Fruit fly (Drosophila melanogaster): ENCODE data around the gene CG7730.
A peak's percentile ranks its signal among the peaks of the same experiment; 100 is the strongest.

The CG7730 gene

DNA sequence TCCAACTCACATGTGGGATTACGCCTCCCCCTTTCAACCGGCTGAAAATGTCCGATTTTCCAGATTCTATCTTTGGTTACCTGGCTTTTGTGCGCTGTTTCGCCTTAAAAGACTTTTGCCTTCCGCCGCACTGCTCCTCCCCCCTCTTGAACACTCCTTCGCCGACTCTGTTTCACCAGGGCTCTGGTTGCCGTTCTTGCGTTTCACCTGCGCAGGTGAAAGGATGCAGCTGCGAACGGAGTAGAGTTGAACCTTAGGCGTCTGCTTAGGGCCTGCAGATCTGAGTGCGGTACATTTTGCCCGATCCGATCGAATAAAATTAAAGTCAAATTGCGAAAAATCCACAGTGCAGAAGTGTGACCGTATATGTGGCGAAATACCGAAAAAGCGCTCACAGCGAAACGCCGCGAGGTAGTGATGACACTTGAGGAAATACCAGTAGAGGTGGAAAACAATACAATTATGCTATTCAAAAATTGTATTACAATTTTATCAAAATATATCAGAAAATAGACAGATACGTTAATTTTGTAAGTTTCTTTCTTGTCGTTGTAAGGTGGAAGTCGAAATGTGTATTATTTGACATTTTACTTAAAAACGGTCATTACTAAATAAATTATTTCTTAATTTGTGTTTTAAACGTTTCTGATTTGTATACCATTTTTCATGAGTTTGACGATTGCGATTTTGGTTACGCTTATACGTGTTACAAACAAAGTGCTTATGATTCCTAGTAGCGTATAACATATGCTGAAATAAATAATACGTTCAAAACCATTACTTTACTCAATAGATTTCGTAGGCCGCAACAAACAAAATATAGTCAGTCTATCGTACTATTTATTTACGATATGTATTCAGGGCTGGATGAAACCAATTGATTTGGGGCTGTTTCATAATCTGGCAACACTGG, 11.4 kb upstream of the CG7730 start, which contains the start of the genes CG6664 and CG7728 (continued):
- no peak for TF ChIP-seq zen (tag; optimal IDR thresholded peaks at IDR 0.05)
- no peak for TF ChIP-seq CG7987 (GFP tag; optimal IDR thresholded peaks at IDR 0.05)
- TF ChIP-seq nmo (GFP tag; optimal IDR thresholded peaks at IDR 0.05), result peak; percentile 65
- 0 out of 3 replicates have a peak, but pooled peaks have one; percentile 41 for TF ChIP-seq so (GFP tag; IDR thresholded peaks at IDR 0.05)
- TF ChIP-seq fd64A (GFP tag; optimal IDR thresholded peaks at IDR 0.05), result no peak
- peak; percentile 71 for TF ChIP-seq CG17912 (GFP tag; optimal IDR thresholded peaks at IDR 0.05)
- peak; percentile 19 for TF ChIP-seq Atf3 (GFP tag; optimal IDR thresholded peaks at IDR 0.05)
- peak; percentile 26; the same call in 1 of the 2 replicates for TF ChIP-seq ttk (GFP tag; IDR thresholded peaks at IDR 0.05)
- TF ChIP-seq Atf6 (GFP tag; IDR thresholded peaks at IDR 0.05), result no peak; the same call in 1 of the 2 replicates
- TF ChIP-seq maf-S (GFP tag; optimal IDR thresholded peaks at IDR 0.05), result no peak
- peak; percentile 50 for TF ChIP-seq bcd (GFP tag; optimal IDR thresholded peaks at IDR 0.05)
- no peak for TF ChIP-seq cg (GFP tag; optimal IDR thresholded peaks at IDR 0.05)
- TF ChIP-seq CG13894 (tag; optimal IDR thresholded peaks at IDR 0.05), result no peak
- peak; percentile 16; the same call in 2 of the 3 replicates for TF ChIP-seq Opbp (GFP tag; IDR thresholded peaks at IDR 0.05; ENCODE audit: partially characterized antibody)
- no peak for TF ChIP-seq CG15011 (GFP tag; optimal IDR thresholded peaks at IDR 0.05)
- TF ChIP-seq CG2678 (tag; optimal IDR thresholded peaks at IDR 0.05), result no peak
- peak; percentile 83 for TF ChIP-seq gfzf (GFP tag; optimal IDR thresholded peaks at IDR 0.05)
- TF ChIP-seq gsb-n (tag; optimal IDR thresholded peaks at IDR 0.05), result no peak
- no peak for TF ChIP-seq cwo (GFP tag; optimal IDR thresholded peaks at IDR 0.05)
- TF ChIP-seq z (GFP tag; IDR thresholded peaks at IDR 0.05), result no peak
- no peak for TF ChIP-seq gcm2 (GFP tag; optimal IDR thresholded peaks at IDR 0.05)
- peak; percentile 19 for TF ChIP-seq Six4 (GFP tag; optimal IDR thresholded peaks at IDR 0.05)
- TF ChIP-seq CG4282 (GFP tag; optimal IDR thresholded peaks at IDR 0.05), result no peak
- TF ChIP-seq vnd (GFP tag; IDR thresholded peaks at IDR 0.05; ENCODE audit: partially characterized antibody), result 0 out of 3 replicates have a peak, but pooled peaks have one; percentile 32
- no peak for TF ChIP-seq CG10565 (GFP tag; optimal IDR thresholded peaks at IDR 0.05)
- no peak for TF ChIP-seq oc (tag; optimal IDR thresholded peaks at IDR 0.05)
- TF ChIP-seq Elba2 (GFP tag; optimal IDR thresholded peaks at IDR 0.05), result peak; percentile 44
- no peak for TF ChIP-seq prd (optimal IDR thresholded peaks at IDR 0.05)
- peak; percentile 62; the same call in 2 of the 3 replicates for TF ChIP-seq prd (GFP tag; IDR thresholded peaks at IDR 0.05)
- peak; percentile 51 for TF ChIP-seq pzg (GFP tag; optimal IDR thresholded peaks at IDR 0.05)
- TF ChIP-seq Dbx (GFP tag; IDR thresholded peaks at IDR 0.05), result peak; percentile 54; the same call in 2 of the 3 replicates
- TF ChIP-seq CG5180 (GFP tag; optimal IDR thresholded peaks at IDR 0.05), result no peak
- TF ChIP-seq ATbp (GFP tag; optimal IDR thresholded peaks at IDR 0.05), result peak; percentile 39
- no peak for TF ChIP-seq Lpt (GFP tag; optimal IDR thresholded peaks at IDR 0.05)
- peak; percentile 15 for TF ChIP-seq CG9876 (GFP tag; optimal IDR thresholded peaks at IDR 0.05)
- no peak for TF ChIP-seq CG3281 (GFP tag; optimal IDR thresholded peaks at IDR 0.05)
- TF ChIP-seq CG13775 (GFP tag; optimal IDR thresholded peaks at IDR 0.05), result peak; percentile 80
- no peak for TF ChIP-seq Trl (optimal IDR thresholded peaks at IDR 0.05)
- TF ChIP-seq Trl (GFP tag; optimal IDR thresholded peaks at IDR 0.05), result no peak
- no peak for TF ChIP-seq CG12236 (GFP tag; optimal IDR thresholded peaks at IDR 0.05)
- TF ChIP-seq Dek (tag; optimal IDR thresholded peaks at IDR 0.05), result no peak
- TF ChIP-seq Atf-2 (GFP tag; optimal IDR thresholded peaks at IDR 0.05), result peak; percentile 8
- TF ChIP-seq wor (GFP tag; IDR thresholded peaks at IDR 0.05), result 0 out of 2 replicates have a peak, but pooled peaks have one; percentile 28
- TF ChIP-seq Fer3 (tag; optimal IDR thresholded peaks at IDR 0.05), result no peak
- no peak for TF ChIP-seq lab (GFP tag; optimal IDR thresholded peaks at IDR 0.05)
- TF ChIP-seq ara (GFP tag; IDR thresholded peaks at IDR 0.05), result no peak
- TF ChIP-seq CG8089 (GFP tag; optimal IDR thresholded peaks at IDR 0.05), result no peak
- TF ChIP-seq wdn (GFP tag; IDR thresholded peaks at IDR 0.05), result no peak
- peak; percentile 28 for TF ChIP-seq vvl (GFP tag; IDR thresholded peaks at IDR 0.05)
